Fruit fly (Drosophila melanogaster) whole organism: ENCODE results near the gene robl62A.

Source experiments
- CG8478 ChIP-seq: fragments of >200 bp; optimal IDR thresholded peaks from 2 replicates; lab custom pipeline; 2018; ENCODE audit warnings: inconsistent platforms
- Dll ChIP-seq: fragments of >200 bp; optimal IDR thresholded peaks from 2 replicates; lab custom pipeline; 2017
- EcR ChIP-seq, 2 experiments: fragments of >200 bp; optimal IDR thresholded peaks; 2 replicates each; lab custom pipeline; 2017; ENCODE audit warnings: missing biosample characterization in 2 of 2, missing genetic modification characterization in 2 of 2, missing genetic modification reagents in 2 of 2
- pan ChIP-seq: fragments of >200 bp; optimal IDR thresholded peaks from 2 replicates; lab custom pipeline; 2017
- psq ChIP-seq: fragments of >200 bp; optimal IDR thresholded peaks from 2 replicates; lab custom pipeline; 2017
- usp ChIP-seq: fragments of >200 bp; optimal IDR thresholded peaks from 2 replicates; lab custom pipeline; 2017; ENCODE audit warnings: missing biosample characterization, missing genetic modification characterization, mixed read lengths

robl62A gene

dm6 chr3L:1477319-1477718 lies at the start of gene robl62A:
TSS of gene robl62A (plus strand) at chr3L:1477619.
- TF ChIP-seq Dll (no peak), usp (GFP tag; lab: Kevin White, UChicago) (no peak), pan (lab: Kevin White, UChicago) (no peak), EcR (GFP tag; optimal IDR thresholded peaks at IDR 0.05; lab: Kevin White, UChicago) (no peak)

dm6 chr3L:1431489-1432053 lies 45.8 kb upstream of the robl62A start:
- TF ChIP-seq Dll (no peak), CG8478 (no peak), EcR (GFP tag; optimal IDR thresholded peaks at IDR 0.05; lab: Kevin White, UChicago) (no peak), pan (lab: Kevin White, UChicago) (no peak), psq (lab: Kevin White, UChicago) (no peak), usp (GFP tag; lab: Kevin White, UChicago) (no peak)

- TF ChIP-seq pan (lab: Kevin White, UChicago) (no peak), usp (GFP tag; lab: Kevin White, UChicago) (no peak), CG8478 (no peak), Dll (no peak), psq (lab: Kevin White, UChicago) (no peak), EcR (GFP tag; optimal IDR thresholded peaks at IDR 0.05; lab: Kevin White, UChicago) (no peak)
Measured at dm6 chr3L:1437772-1438171, 39.6 kb upstream of the robl62A start, which contains the start of gene SA2. TSS of gene SA2 (minus strand) at chr3L:1437872.

- no peak for TF ChIP-seq usp (GFP tag; lab: Kevin White, UChicago)
- no peak for TF ChIP-seq pan (lab: Kevin White, UChicago)
- TF ChIP-seq CG8478 = no peak
- TF ChIP-seq EcR (GFP tag; optimal IDR thresholded peaks at IDR 0.05; lab: Kevin White, UChicago) = no peak
- TF ChIP-seq Dll = no peak
- TF ChIP-seq psq (lab: Kevin White, UChicago) = no peak
Measured at dm6 chr3L:1440999-1441398, 36.4 kb upstream of the robl62A start.

- TF ChIP-seq pan (lab: Kevin White, UChicago) (no peak), Dll (no peak), CG8478 (no peak), usp (GFP tag; lab: Kevin White, UChicago) (no peak), psq (lab: Kevin White, UChicago) (no peak), EcR (GFP tag; optimal IDR thresholded peaks at IDR 0.05; lab: Kevin White, UChicago) (no peak)
Measured at dm6 chr3L:1442309-1442708, 35.1 kb upstream of the robl62A start.

DNA sequence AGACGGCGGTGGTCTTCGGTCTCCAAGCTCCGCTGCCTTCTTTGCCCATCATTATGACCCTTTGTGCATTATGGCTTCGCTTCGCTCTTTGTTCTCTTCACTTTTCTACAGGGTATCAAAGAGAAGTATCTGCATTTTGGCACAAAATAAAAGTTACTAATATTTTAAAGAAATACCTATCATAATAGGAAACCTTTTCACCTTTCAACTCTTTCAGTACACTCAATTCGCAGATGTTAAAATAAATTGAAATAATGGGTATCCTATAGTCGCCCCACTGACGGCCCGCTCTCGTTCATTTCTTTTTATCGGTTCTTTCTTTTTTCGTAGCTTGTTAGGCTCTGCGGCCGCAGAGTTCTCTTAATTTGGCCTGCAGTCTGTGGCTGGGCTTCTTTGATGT lies 34.5 kb upstream of the robl62A start:
- TF ChIP-seq pan (lab: Kevin White, UChicago) = peak; percentile 94
- no peak for TF ChIP-seq Dll
- no peak for TF ChIP-seq EcR (GFP tag; optimal IDR thresholded peaks at IDR 0.05; lab: Kevin White, UChicago)

DNA sequence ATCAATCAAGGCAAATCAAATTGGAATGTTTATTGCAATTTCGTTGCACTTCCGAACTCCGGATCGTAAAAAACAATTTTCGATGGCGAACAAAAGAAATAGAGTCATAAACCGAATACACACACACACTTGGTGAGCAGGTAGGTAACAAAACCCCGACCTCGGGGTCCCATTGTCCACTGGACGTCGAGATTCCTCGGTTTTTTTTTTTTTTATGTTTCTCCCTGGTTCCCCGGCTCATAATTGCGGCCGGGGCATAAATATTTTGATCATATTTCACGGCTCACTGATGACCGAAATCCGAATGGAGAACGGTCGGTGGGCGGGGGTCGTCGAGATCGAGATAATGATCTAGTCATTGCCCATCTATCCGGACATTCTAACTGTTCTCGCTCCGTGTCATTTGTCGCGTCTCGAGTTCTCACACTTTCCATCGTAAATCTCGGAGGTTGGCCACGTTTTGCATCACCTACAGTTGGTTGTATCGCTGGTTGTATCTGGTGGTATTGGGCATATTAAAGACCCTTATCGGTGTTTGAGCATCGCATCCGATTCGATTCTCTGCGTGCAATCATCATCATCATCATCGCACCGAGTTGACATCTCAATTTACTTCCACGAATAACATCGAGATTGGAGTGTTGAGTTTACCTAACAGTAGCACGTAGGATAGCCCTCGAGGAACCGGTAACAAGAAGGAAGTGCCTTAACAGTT lies 29.5 kb upstream of the robl62A start:
- TF ChIP-seq CG8478 (no peak), pan (lab: Kevin White, UChicago) (no peak), Dll (no peak), usp (GFP tag; lab: Kevin White, UChicago) (no peak), psq (lab: Kevin White, UChicago) (no peak), EcR (GFP tag; optimal IDR thresholded peaks at IDR 0.05; lab: Kevin White, UChicago) (no peak)

DNA sequence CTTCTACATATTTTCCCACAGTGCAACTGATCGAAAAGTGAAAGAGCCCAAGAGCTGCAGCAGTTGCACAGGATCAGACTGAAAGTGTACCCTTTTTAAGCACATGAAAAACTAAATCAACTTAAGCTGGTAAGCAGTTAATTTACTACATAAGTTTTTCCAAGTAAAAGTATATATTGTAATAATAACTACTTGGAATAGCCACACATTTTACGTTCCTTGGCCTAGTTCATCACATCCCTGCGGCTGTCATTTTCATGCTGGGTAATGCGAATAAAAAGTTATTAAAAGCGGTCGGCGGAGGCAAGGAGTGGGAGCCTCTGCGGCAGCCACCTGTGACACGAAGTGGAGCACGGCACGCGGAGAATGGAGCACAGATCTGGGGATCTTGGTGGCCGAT lies 26.5 kb upstream of the robl62A start:
- TF ChIP-seq usp (GFP tag; lab: Kevin White, UChicago) = no peak
- TF ChIP-seq Dll = no peak

- TF ChIP-seq Dll = no peak
- no peak for TF ChIP-seq pan (lab: Kevin White, UChicago)
- no peak for TF ChIP-seq CG8478
- no peak for TF ChIP-seq psq (lab: Kevin White, UChicago)
- TF ChIP-seq usp (GFP tag; lab: Kevin White, UChicago) = no peak
- TF ChIP-seq EcR (GFP tag; optimal IDR thresholded peaks at IDR 0.05; lab: Kevin White, UChicago) = no peak
Measured at dm6 chr3L:1457281-1457680, 20.1 kb upstream of the robl62A start.

DNA sequence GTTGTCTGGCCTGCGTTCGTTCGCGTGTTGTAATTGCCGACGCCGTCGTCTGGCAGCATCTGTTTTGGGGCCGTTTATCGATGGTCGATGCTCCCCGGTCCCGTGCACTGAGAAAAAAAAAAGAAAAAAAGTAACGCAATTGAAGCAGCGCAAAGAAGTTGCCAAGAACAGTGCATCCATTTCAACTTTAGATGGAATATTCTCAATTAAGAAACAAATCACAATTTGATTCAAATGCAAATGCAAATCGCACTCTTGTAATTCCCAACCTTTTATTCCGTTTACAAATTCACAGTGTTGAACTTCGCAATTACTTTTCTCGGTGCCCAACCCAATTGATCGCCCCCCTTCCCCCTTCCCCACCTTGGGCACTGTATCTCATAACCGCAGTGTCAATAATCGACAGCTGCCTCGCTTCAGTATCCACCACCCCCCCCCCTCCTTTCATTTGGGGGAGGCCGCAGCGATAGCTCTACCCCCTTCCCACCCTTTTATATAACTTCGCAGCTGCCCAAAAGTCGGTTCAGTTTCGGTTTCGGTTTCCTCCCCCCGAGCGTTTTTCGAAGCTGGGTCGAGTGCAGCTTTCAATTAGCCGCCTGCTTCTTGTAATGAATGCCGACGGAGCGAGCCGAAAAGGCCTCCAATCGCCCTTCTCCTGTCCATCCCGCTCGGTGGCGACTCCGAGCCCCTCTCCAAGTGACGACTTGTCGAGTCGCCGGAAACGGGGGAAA lies 19.3 kb upstream of the robl62A start:
- TF ChIP-seq CG8478 (no peak), EcR (GFP tag; optimal IDR thresholded peaks at IDR 0.05; lab: Kevin White, UChicago) (peak in 1 of 2 experiments; percentile 48), Dll (peak; percentile 59)

DNA sequence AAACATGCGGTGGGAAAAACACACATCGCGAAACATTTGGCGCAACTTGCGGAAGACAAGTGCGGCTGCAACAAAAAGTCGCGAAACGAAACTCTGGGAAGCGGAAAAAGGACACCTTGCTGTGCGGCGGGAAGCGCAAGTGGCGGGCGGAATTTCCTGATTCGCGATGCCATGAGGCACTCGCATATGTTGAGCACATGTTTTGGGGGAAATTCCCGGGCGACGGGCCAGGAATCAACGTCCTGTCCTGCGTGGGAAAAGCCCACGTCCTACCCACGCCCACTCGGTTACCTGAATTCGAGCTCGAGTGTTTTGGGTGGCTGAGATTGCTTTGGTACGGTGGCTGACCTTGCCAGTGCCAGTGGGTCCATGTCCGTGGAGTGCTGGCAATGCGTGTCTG lies 15.6 kb upstream of the robl62A start:
- TF ChIP-seq Dll (no peak), EcR (GFP tag; optimal IDR thresholded peaks at IDR 0.05; lab: Kevin White, UChicago) (no peak), pan (lab: Kevin White, UChicago) (no peak), CG8478 (no peak), psq (lab: Kevin White, UChicago) (no peak), usp (GFP tag; lab: Kevin White, UChicago) (no peak)

DNA sequence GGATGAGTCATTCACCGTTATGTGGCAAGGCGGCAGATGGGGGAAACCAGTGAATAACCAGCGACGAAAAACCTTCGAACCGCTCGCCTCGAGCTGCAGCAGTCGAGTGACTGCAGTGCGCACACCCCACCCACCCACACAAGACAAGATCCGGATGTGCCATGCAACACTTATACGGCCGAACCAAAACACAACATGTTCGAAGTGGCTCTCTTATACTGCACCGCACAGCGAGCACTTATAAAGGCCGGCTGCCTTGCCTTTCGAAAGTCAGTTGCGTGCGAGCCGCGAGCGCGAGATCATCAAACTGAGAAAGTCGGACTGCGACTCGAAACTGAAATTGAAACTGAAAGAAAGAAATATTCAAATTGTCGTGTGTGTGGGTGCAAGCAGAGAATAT lies 13.9 kb upstream of the robl62A start, which contains the start of gene rho:
TSS of gene rho (plus strand) at position 265 of the 400 bp plus-strand sequence.
- TF ChIP-seq Dll = peak; percentile 27
- no peak for TF ChIP-seq CG8478
